Fruit fly (Drosophila melanogaster): ENCODE data around the gene Diap1.

Diap1 gene

DNA sequence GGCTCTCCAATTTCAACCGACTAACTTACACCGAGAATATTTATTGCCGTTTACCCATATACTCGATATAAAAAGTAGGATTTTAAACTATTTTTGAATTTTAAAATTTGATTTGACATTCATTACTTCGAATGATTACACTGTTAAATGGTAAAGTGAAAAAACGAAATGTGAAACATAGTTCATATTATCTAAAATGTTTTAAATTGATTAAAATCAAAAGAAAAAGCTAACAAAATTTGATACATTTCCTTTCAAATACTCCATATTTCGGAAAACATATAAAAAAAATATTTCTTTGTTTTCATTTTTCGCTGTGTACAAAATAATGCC lies 32.6 kb downstream of the Diap1 start (continued):
- TF ChIP-seq CG9797 (GFP tag; optimal IDR thresholded peaks at IDR 0.05) (no peak), CG11695 (GFP tag; IDR thresholded peaks at IDR 0.05) (no peak), Dip2 (GFP tag; IDR thresholded peaks at IDR 0.05) (no peak), CrebB (tag; optimal IDR thresholded peaks at IDR 0.05) (no peak), Hey (tag; optimal IDR thresholded peaks at IDR 0.05) (no peak), CG14710 (tag; optimal IDR thresholded peaks at IDR 0.05) (peak; percentile 36), gce (GFP tag; IDR thresholded peaks at IDR 0.05) (no peak), CG17912 (GFP tag; optimal IDR thresholded peaks at IDR 0.05) (no peak), CG14050 (GFP tag; IDR thresholded peaks at IDR 0.05) (no peak), CG7963 (GFP tag; IDR thresholded peaks at IDR 0.05; ENCODE audit: partially characterized antibody) (no peak), insv (GFP tag; optimal IDR thresholded peaks at IDR 0.05) (no peak), fru (optimal IDR thresholded peaks at IDR 0.05) (no peak), Atf-2 (GFP tag; optimal IDR thresholded peaks at IDR 0.05) (no peak), YL-1 (GFP tag; optimal IDR thresholded peaks at IDR 0.05) (no peak), CG10462 (GFP tag; optimal IDR thresholded peaks at IDR 0.05) (no peak), CG11247 (GFP tag; IDR thresholded peaks at IDR 0.05) (no peak), CG13296 (GFP tag; optimal IDR thresholded peaks at IDR 0.05) (no peak), NK7.1 (GFP tag; optimal IDR thresholded peaks at IDR 0.05) (no peak), CG10543 (GFP tag; optimal IDR thresholded peaks at IDR 0.05) (no peak), ham (GFP tag; IDR thresholded peaks at IDR 0.05) (no peak), onecut (GFP tag; IDR thresholded peaks at IDR 0.05) (no peak), her (GFP tag; optimal IDR thresholded peaks at IDR 0.05) (no peak), CG33213 (GFP tag; optimal IDR thresholded peaks at IDR 0.05) (no peak), CG10431 (GFP tag; optimal IDR thresholded peaks at IDR 0.05) (no peak), CG30403 (GFP tag; optimal IDR thresholded peaks at IDR 0.05) (no peak), toy (GFP tag; IDR thresholded peaks at IDR 0.05) (no peak), CG13894 (tag; optimal IDR thresholded peaks at IDR 0.05) (no peak), CG4820 (GFP tag; optimal IDR thresholded peaks at IDR 0.05) (no peak), disco-r (GFP tag; optimal IDR thresholded peaks at IDR 0.05) (no peak), D19A (tag; optimal IDR thresholded peaks at IDR 0.05) (peak; percentile 10), ewg (GFP tag; optimal IDR thresholded peaks at IDR 0.05) (no peak), zf30C (GFP tag; optimal IDR thresholded peaks at IDR 0.05) (no peak), CG6272 (GFP tag; IDR thresholded peaks at IDR 0.05) (no peak), otp (GFP tag; IDR thresholded peaks at IDR 0.05) (no peak), luna (GFP tag; optimal IDR thresholded peaks at IDR 0.05) (no peak), CG10267 (tag; optimal IDR thresholded peaks at IDR 0.05) (peak; percentile 43), pho (GFP tag; optimal IDR thresholded peaks at IDR 0.05) (no peak), Atf3 (GFP tag; optimal IDR thresholded peaks at IDR 0.05) (no peak), CG3407 (GFP tag; optimal IDR thresholded peaks at IDR 0.05) (no peak), gfzf (GFP tag; optimal IDR thresholded peaks at IDR 0.05) (no peak), Usf (GFP tag; optimal IDR thresholded peaks at IDR 0.05) (no peak), chm (GFP tag; IDR thresholded peaks at IDR 0.05) (no peak), ind (GFP tag; optimal IDR thresholded peaks at IDR 0.05) (no peak), sens (GFP tag) (peak; percentile 58), CG18764 (GFP tag; optimal IDR thresholded peaks at IDR 0.05) (no peak), ash1 (GFP tag; optimal IDR thresholded peaks at IDR 0.05) (no peak), Oli (tag; optimal IDR thresholded peaks at IDR 0.05) (no peak), pzg (GFP tag; optimal IDR thresholded peaks at IDR 0.05) (no peak), tgo (GFP tag; IDR thresholded peaks at IDR 0.05) (no peak), CG14667 (GFP tag; IDR thresholded peaks at IDR 0.05) (no peak), pfk (GFP tag; optimal IDR thresholded peaks at IDR 0.05) (no peak), CG2129 (GFP tag; IDR thresholded peaks at IDR 0.05; ENCODE audit: partially characterized antibody) (no peak), CG18262 (tag; optimal IDR thresholded peaks at IDR 0.05) (peak; percentile 52), CG4730 (GFP tag; IDR thresholded peaks at IDR 0.05) (no peak)
